Fruit fly (Drosophila melanogaster): Measurements from ENCODE around the gene CG31917.

The CG31917 gene

DNA sequence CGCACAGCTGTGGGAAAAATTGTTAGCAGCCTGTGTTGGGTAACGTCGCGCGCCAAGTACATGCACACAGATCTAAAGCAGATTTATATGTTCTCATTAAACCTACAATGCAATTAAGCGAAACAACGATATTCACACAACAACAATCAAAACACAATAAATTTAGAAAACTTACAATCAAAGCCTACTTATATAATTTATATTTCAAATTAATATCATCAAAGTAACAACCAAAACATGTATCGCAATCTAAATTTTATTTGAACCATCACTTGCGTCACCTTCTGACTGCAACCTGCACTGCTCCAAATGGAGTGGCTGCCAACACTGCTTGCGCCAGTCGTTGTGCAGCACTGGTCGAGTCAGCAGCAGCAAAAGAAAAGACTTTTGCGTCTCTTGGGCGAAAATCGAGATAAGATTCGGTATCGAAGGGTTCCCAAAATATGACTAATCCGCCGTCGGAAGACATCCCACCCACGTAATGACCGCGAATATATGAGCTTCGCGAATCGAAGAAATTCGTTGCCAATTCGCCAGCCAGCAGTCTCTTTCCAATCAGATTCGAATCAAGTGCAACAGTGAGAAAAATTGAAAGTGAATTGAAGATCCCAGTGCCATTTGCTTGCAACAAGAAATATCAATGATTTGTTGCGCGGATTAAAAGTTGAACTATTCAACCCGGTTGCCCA lies 29.2 kb downstream of the CG31917 start, which contains the start of the genes CG8892 and CG34126 (continued):
- peak; percentile 95 for TF ChIP-seq CG10979 (tag; optimal IDR thresholded peaks at IDR 0.05)
- peak; percentile 84 for TF ChIP-seq her (GFP tag; optimal IDR thresholded peaks at IDR 0.05)
- TF ChIP-seq CG6813 (GFP tag; optimal IDR thresholded peaks at IDR 0.05): peak; percentile 90
- TF ChIP-seq Antp (GFP tag; optimal IDR thresholded peaks at IDR 0.05): peak; percentile 96
- peak; percentile 97 for TF ChIP-seq Fer2 (tag; optimal IDR thresholded peaks at IDR 0.05)
- peak; percentile 98 for TF ChIP-seq CG17361 (GFP tag; IDR thresholded peaks at IDR 0.05)
- peak; percentile 74; the same call in 1 of the 3 replicates for TF ChIP-seq CG2199 (GFP tag; IDR thresholded peaks at IDR 0.05)
- TF ChIP-seq CG8944 (GFP tag; optimal IDR thresholded peaks at IDR 0.05): peak; percentile 96
- peak; percentile 98 for TF ChIP-seq CG10654 (GFP tag; optimal IDR thresholded peaks at IDR 0.05)
- TF ChIP-seq CG8290 (GFP tag; optimal IDR thresholded peaks at IDR 0.05): peak; percentile 98
- TF ChIP-seq CG8290 (tag; optimal IDR thresholded peaks at IDR 0.05): peak; percentile 91 to 94
- peak; percentile 83; the same call in 1 of the 2 replicates for TF ChIP-seq CkIIα-i1 (GFP tag; IDR thresholded peaks at IDR 0.05)
- peak; percentile 96 for TF ChIP-seq CG32772 (GFP tag; IDR thresholded peaks at IDR 0.05)
- peak; percentile 89 for TF ChIP-seq tap (tag; optimal IDR thresholded peaks at IDR 0.05)
- peak; percentile 96 for TF ChIP-seq grau (tag; optimal IDR thresholded peaks at IDR 0.05)
- no peak for TF ChIP-seq Lpt (GFP tag; optimal IDR thresholded peaks at IDR 0.05)
- TF ChIP-seq CG9437 (GFP tag; optimal IDR thresholded peaks at IDR 0.05): peak; percentile 92
- no peak for TF ChIP-seq sna (GFP tag; IDR thresholded peaks at IDR 0.05; ENCODE audit: partially characterized antibody)
- peak; percentile 97 for TF ChIP-seq pho (GFP tag; optimal IDR thresholded peaks at IDR 0.05)
- TF ChIP-seq sob (GFP tag; IDR thresholded peaks at IDR 0.05): peak; percentile 98
- TF ChIP-seq chinmo (GFP tag; IDR thresholded peaks at IDR 0.05; ENCODE audit: partially characterized antibody): peak; percentile 87; the same call in 2 of the 4 replicates
- peak; percentile 96 for TF ChIP-seq Dek (tag; optimal IDR thresholded peaks at IDR 0.05)
- peak; percentile 87 for TF ChIP-seq CG33213 (GFP tag; optimal IDR thresholded peaks at IDR 0.05)
- TF ChIP-seq luna (GFP tag; optimal IDR thresholded peaks at IDR 0.05): peak; percentile 87
- peak; percentile 95 for TF ChIP-seq CG4854 (GFP tag; optimal IDR thresholded peaks at IDR 0.05)
- TF ChIP-seq Sin3A (optimal IDR thresholded peaks at IDR 0.05): peak; percentile 99
- TF ChIP-seq CG11504 (tag; optimal IDR thresholded peaks at IDR 0.05): peak; percentile 95
- TF ChIP-seq CG14667 (GFP tag; IDR thresholded peaks at IDR 0.05): peak; percentile 95
- TF ChIP-seq CG9797 (GFP tag; optimal IDR thresholded peaks at IDR 0.05): peak; percentile 65
- TF ChIP-seq tll (GFP tag; optimal IDR thresholded peaks at IDR 0.05): peak; percentile 67 to 95
- TF ChIP-seq CG12236 (GFP tag; optimal IDR thresholded peaks at IDR 0.05): peak; percentile 87
- peak; percentile 65 for TF ChIP-seq ac (GFP tag; optimal IDR thresholded peaks at IDR 0.05)
- peak; percentile 96 for TF ChIP-seq slp2 (GFP tag; optimal IDR thresholded peaks at IDR 0.05)
- TF ChIP-seq cad (GFP tag; optimal IDR thresholded peaks at IDR 0.05): no peak
- TF ChIP-seq Dfd (GFP tag; optimal IDR thresholded peaks at IDR 0.05): peak in 1 of 2 experiments; percentile 92
- TF ChIP-seq D (optimal IDR thresholded peaks at IDR 0.05): no peak
- peak; percentile 97 for TF ChIP-seq D (GFP tag; optimal IDR thresholded peaks at IDR 0.05)
- peak; percentile 97 for TF ChIP-seq CG2678 (tag; optimal IDR thresholded peaks at IDR 0.05)
- TF ChIP-seq MESR4 (GFP tag; optimal IDR thresholded peaks at IDR 0.05): peak; percentile 66
- TF ChIP-seq CG17385 (GFP tag; optimal IDR thresholded peaks at IDR 0.05): peak; percentile 93
- TF ChIP-seq CG4730 (GFP tag; IDR thresholded peaks at IDR 0.05): peak; percentile 95
- TF ChIP-seq C15 (GFP tag; IDR thresholded peaks at IDR 0.05): peak; percentile 89
- peak; percentile 90 for TF ChIP-seq sd (tag; optimal IDR thresholded peaks at IDR 0.05)
- peak; percentile 82 for TF ChIP-seq CG11398 (GFP tag; optimal IDR thresholded peaks at IDR 0.05)
- TF ChIP-seq CG3838 (GFP tag; optimal IDR thresholded peaks at IDR 0.05): peak; percentile 87
- TF ChIP-seq lov (optimal IDR thresholded peaks at IDR 0.05): no peak
- TF ChIP-seq lov (GFP tag; IDR thresholded peaks at IDR 0.05): peak; percentile 72; the same call in 2 of the 3 replicates
- TF ChIP-seq hb (GFP tag; IDR thresholded peaks at IDR 0.05; ENCODE audit: partially characterized antibody): no peak
- no peak for TF ChIP-seq CG34224 (GFP tag; IDR thresholded peaks at IDR 0.05; ENCODE audit: partially characterized antibody)
- peak; percentile 85 for TF ChIP-seq CG16779 (GFP tag; IDR thresholded peaks at IDR 0.05)

Measured in whole organism, embryonic.